Fruit fly (Drosophila melanogaster) whole organism, embryonic: ENCODE measurements around the gene Cpr76Bb.

ENCODE experiments used
- Adf1 ChIP-seq: fragments of 200-800 bp; sonication (Bioruptor generic); IDR thresholded peaks from 2 replicates; pipeline ENCODE4 v1.3.6; 2022; ENCODE audit warnings: missing biosample characterization, missing genetic modification characterization
- Asciz ChIP-seq: fragments of 200-800 bp; sonication (Bioruptor generic); optimal IDR thresholded peaks from 2 replicates; lab custom pipeline; 2017; ENCODE audit warnings: missing biosample characterization, mild to moderate bottlenecking, missing genetic modification characterization, missing genetic modification reagents
- Bgb ChIP-seq: fragments of 200-800 bp; sonication (Bioruptor generic); IDR thresholded peaks from 2 replicates; pipeline ENCODE4 v1.3.6; 2022; ENCODE audit warnings: missing biosample characterization, missing genetic modification characterization; ENCODE audit not compliant: partially characterized antibody
- C15 ChIP-seq: fragments of 200-800 bp; sonication (Bioruptor generic); IDR thresholded peaks from 3 replicates; pipeline ENCODE4 v1.3.6; 2022; ENCODE audit warnings: missing biosample characterization, missing genetic modification characterization
- CG11504 ChIP-seq: fragments of 200-800 bp; sonication (Bioruptor generic); optimal IDR thresholded peaks from 3 replicates; lab custom pipeline; 2019; ENCODE audit warnings: missing biosample characterization, mild to moderate bottlenecking, missing genetic modification characterization, moderate library complexity
- CG12769 ChIP-seq: fragments of 200-800 bp; sonication (Bioruptor generic); optimal IDR thresholded peaks from 2 replicates; lab custom pipeline; 2019; ENCODE audit warnings: missing biosample characterization, mild to moderate bottlenecking, missing genetic modification characterization, moderate library complexity
- CG1529 ChIP-seq: fragments of 200-800 bp; sonication (Bioruptor generic); optimal IDR thresholded peaks from 3 replicates; lab custom pipeline; 2018; ENCODE audit warnings: missing biosample characterization, missing genetic modification characterization
- CG18599 ChIP-seq: fragments of 200-800 bp; sonication (Bioruptor generic); optimal IDR thresholded peaks from 3 replicates; lab custom pipeline; 2017; ENCODE audit warnings: missing biosample characterization, missing genetic modification characterization, mild to moderate bottlenecking, moderate library complexity, missing genetic modification reagents
- CG3163 ChIP-seq: fragments of 200-800 bp; sonication (Bioruptor generic); optimal IDR thresholded peaks from 3 replicates; lab custom pipeline; 2016; ENCODE audit warnings: missing biosample characterization, missing genetic modification characterization
- CG32772 ChIP-seq: fragments of 200-800 bp; sonication (Bioruptor generic); IDR thresholded peaks from 2 replicates; pipeline ENCODE4 v1.3.6; 2022; ENCODE audit warnings: missing biosample characterization, missing genetic modification characterization
- CG3407 ChIP-seq: fragments of 200-800 bp; sonication (Bioruptor generic); optimal IDR thresholded peaks from 2 replicates; lab custom pipeline; 2018; ENCODE audit warnings: missing biosample characterization, mild to moderate bottlenecking, missing genetic modification characterization
- CG4617 ChIP-seq: fragments of 200-800 bp; sonication (Bioruptor generic); optimal IDR thresholded peaks from 3 replicates; lab custom pipeline; 2016; ENCODE audit warnings: missing biosample characterization, missing genetic modification characterization, borderline replicate concordance
- CG6791 ChIP-seq: fragments of 200-800 bp; sonication (Bioruptor generic); IDR thresholded peaks from 3 replicates; pipeline ENCODE4 v1.3.6; 2022; ENCODE audit warnings: missing biosample characterization, missing genetic modification characterization; ENCODE audit not compliant: partially characterized antibody
- CG7963 ChIP-seq: fragments of 200-800 bp; sonication (Bioruptor generic); IDR thresholded peaks from 3 replicates; pipeline ENCODE4 v1.3.6; 2022; ENCODE audit warnings: missing biosample characterization, missing genetic modification characterization; ENCODE audit not compliant: partially characterized antibody
- CG8089 ChIP-seq: fragments of 200-800 bp; sonication (Bioruptor generic); optimal IDR thresholded peaks from 3 replicates; lab custom pipeline; 2016; ENCODE audit warnings: missing biosample characterization, missing genetic modification characterization
- Dip3 ChIP-seq: fragments of 200-800 bp; sonication (Bioruptor generic); optimal IDR thresholded peaks from 3 replicates; lab custom pipeline; 2016; ENCODE audit warnings: missing biosample characterization, missing genetic modification characterization
- Eip74EF ChIP-seq, 2 experiments: fragments of 200-800 bp in 1 of 2; fragments of >200 bp in 1 of 2; sonication (Bioruptor generic) in 1 of 2; optimal IDR thresholded peaks; 2 replicates each; lab custom pipeline; 2017 to 2019; ENCODE audit warnings: missing biosample characterization in 2 of 2, missing genetic modification characterization in 2 of 2, mild to moderate bottlenecking in 1 of 2, moderate library complexity in 1 of 2
- HLH4C ChIP-seq: fragments of 200-800 bp; sonication (Bioruptor generic); IDR thresholded peaks from 3 replicates; pipeline ENCODE4 v1.3.6; 2022; ENCODE audit warnings: missing biosample characterization, missing genetic modification characterization; ENCODE audit not compliant: partially characterized antibody
- Nf-YA ChIP-seq: fragments of 200-800 bp; sonication (Bioruptor generic); IDR thresholded peaks from 2 replicates; pipeline ENCODE4 v1.3.6; 2022; ENCODE audit warnings: missing biosample characterization, missing genetic modification characterization
- PHDP ChIP-seq: fragments of 200-800 bp; sonication (Bioruptor generic); optimal IDR thresholded peaks from 3 replicates; lab custom pipeline; 2018; ENCODE audit warnings: missing biosample characterization, mild to moderate bottlenecking, missing genetic modification characterization, moderate library complexity
- Rx ChIP-seq: fragments of 200-800 bp; sonication (Bioruptor generic); IDR thresholded peaks from 2 replicates; pipeline ENCODE4 v1.3.6; 2022; ENCODE audit warnings: missing biosample characterization, missing genetic modification characterization
- Six4 ChIP-seq: fragments of 200-800 bp; sonication (Bioruptor generic); optimal IDR thresholded peaks from 2 replicates; lab custom pipeline; 2016; ENCODE audit warnings: missing biosample characterization, missing genetic modification characterization
- Sox102F ChIP-seq: fragments of 200-800 bp; sonication (Bioruptor generic); optimal IDR thresholded peaks from 2 replicates; lab custom pipeline; 2018; ENCODE audit warnings: missing biosample characterization, mild to moderate bottlenecking, missing genetic modification characterization, moderate library complexity
- Sry-δ ChIP-seq: fragments of 200-800 bp; sonication (Bioruptor generic); optimal IDR thresholded peaks from 2 replicates; lab custom pipeline; 2016; ENCODE audit warnings: missing biosample characterization, missing genetic modification characterization
- ap ChIP-seq: fragments of 200-800 bp; sonication (Bioruptor generic); IDR thresholded peaks from 2 replicates; pipeline ENCODE4 v1.3.6; 2022; ENCODE audit warnings: missing biosample characterization, missing genetic modification characterization
- ara ChIP-seq: fragments of 200-800 bp; sonication (Bioruptor generic); IDR thresholded peaks from 2 replicates; pipeline ENCODE4 v1.3.6; 2022; ENCODE audit warnings: missing biosample characterization, missing genetic modification characterization
- crc ChIP-seq: fragments of 200-800 bp; sonication (Bioruptor generic); optimal IDR thresholded peaks from 2 replicates; lab custom pipeline; 2016; ENCODE audit warnings: missing biosample characterization, missing genetic modification characterization
- da ChIP-seq: fragments of 200-800 bp; sonication (Bioruptor generic); optimal IDR thresholded peaks from 2 replicates; lab custom pipeline; 2016; ENCODE audit warnings: missing biosample characterization, missing genetic modification characterization
- dati ChIP-seq: fragments of 200-800 bp; sonication (Bioruptor generic); IDR thresholded peaks from 2 replicates; pipeline ENCODE4 v1.3.6; 2022; ENCODE audit warnings: missing biosample characterization, missing genetic modification characterization
- dmrt99B ChIP-seq: fragments of 200-800 bp; sonication (Bioruptor generic); optimal IDR thresholded peaks from 2 replicates; lab custom pipeline; 2018; ENCODE audit warnings: missing biosample characterization, mild to moderate bottlenecking, missing genetic modification characterization, moderate library complexity
- fd96Cb ChIP-seq: fragments of 200-800 bp; sonication (Bioruptor generic); optimal IDR thresholded peaks from 2 replicates; lab custom pipeline; 2018; ENCODE audit warnings: missing biosample characterization, mild to moderate bottlenecking, missing genetic modification characterization, moderate library complexity
- gsb-n ChIP-seq: fragments of 200-800 bp; sonication (Bioruptor generic); optimal IDR thresholded peaks from 3 replicates; lab custom pipeline; 2018; ENCODE audit warnings: missing biosample characterization, mild to moderate bottlenecking, missing genetic modification characterization
- h ChIP-seq: fragments of >200 bp; optimal IDR thresholded peaks from 2 replicates; lab custom pipeline; 2017
- ham ChIP-seq: fragments of 200-800 bp; sonication (Bioruptor generic); IDR thresholded peaks from 2 replicates; pipeline ENCODE4 v1.3.6; 2022; ENCODE audit warnings: missing biosample characterization, missing genetic modification characterization
- inv ChIP-seq: fragments of 200-800 bp; sonication (Bioruptor generic); IDR thresholded peaks from 2 replicates; pipeline ENCODE4 v1.3.6; 2022; ENCODE audit warnings: missing biosample characterization, missing genetic modification characterization; ENCODE audit not compliant: partially characterized antibody
- jumu ChIP-seq: fragments of 200-800 bp; sonication (Bioruptor generic); optimal IDR thresholded peaks from 3 replicates; lab custom pipeline; 2016; ENCODE audit warnings: missing biosample characterization, missing genetic modification characterization
- nau ChIP-seq: fragments of 200-800 bp; sonication (Bioruptor generic); optimal IDR thresholded peaks from 3 replicates; lab custom pipeline; 2017; ENCODE audit warnings: missing biosample characterization, mild to moderate bottlenecking, missing genetic modification characterization, missing genetic modification reagents
- nmo ChIP-seq: fragments of 200-800 bp; sonication (Bioruptor generic); optimal IDR thresholded peaks from 2 replicates; lab custom pipeline; 2018; ENCODE audit warnings: missing biosample characterization, mild to moderate bottlenecking, missing genetic modification characterization, moderate library complexity
- onecut ChIP-seq: fragments of 200-800 bp; sonication (Bioruptor generic); IDR thresholded peaks from 2 replicates; pipeline ENCODE4 v1.3.6; 2022; ENCODE audit warnings: missing biosample characterization, missing genetic modification characterization
- pb ChIP-seq: fragments of 200-800 bp; sonication (Bioruptor generic); optimal IDR thresholded peaks from 3 replicates; lab custom pipeline; 2016; ENCODE audit warnings: missing biosample characterization, missing genetic modification characterization
- repo ChIP-seq: fragments of 200-800 bp; sonication (Bioruptor generic); optimal IDR thresholded peaks from 2 replicates; lab custom pipeline; 2016; ENCODE audit warnings: missing biosample characterization, missing genetic modification characterization
- seq ChIP-seq: fragments of 200-800 bp; sonication (Bioruptor generic); IDR thresholded peaks from 2 replicates; pipeline ENCODE4 v1.3.6; 2022; ENCODE audit warnings: missing biosample characterization, missing genetic modification characterization
- sqz ChIP-seq: fragments of 200-800 bp; sonication (Bioruptor generic); optimal IDR thresholded peaks from 3 replicates; lab custom pipeline; 2018; ENCODE audit warnings: missing biosample characterization, mild to moderate bottlenecking, missing genetic modification characterization
- ssp ChIP-seq: fragments of 200-800 bp; sonication (Bioruptor generic); IDR thresholded peaks from 2 replicates; pipeline ENCODE4 v1.3.6; 2022; ENCODE audit warnings: missing biosample characterization, missing genetic modification characterization
- tgo ChIP-seq: fragments of 200-800 bp; sonication (Bioruptor generic); IDR thresholded peaks from 3 replicates; pipeline ENCODE4 v1.3.6; 2022; ENCODE audit warnings: missing biosample characterization, missing genetic modification characterization
- tio ChIP-seq: fragments of 200-800 bp; sonication (Bioruptor generic); optimal IDR thresholded peaks from 2 replicates; lab custom pipeline; 2017; ENCODE audit warnings: missing biosample characterization, missing genetic modification characterization, inconsistent platforms
- trem ChIP-seq: fragments of 200-800 bp; optimal IDR thresholded peaks from 3 replicates; lab custom pipeline; 2019; ENCODE audit warnings: missing biosample characterization, mild to moderate bottlenecking, missing genetic modification characterization, moderate library complexity
- ttk ChIP-seq: fragments of 200-800 bp; sonication (Bioruptor generic); IDR thresholded peaks from 2 replicates; pipeline ENCODE4 v2.1.2; 2022; ENCODE audit warnings: missing biosample characterization, missing genetic modification characterization
- tx ChIP-seq: fragments of 200-800 bp; sonication (Bioruptor generic); optimal IDR thresholded peaks from 2 replicates; lab custom pipeline; 2016; ENCODE audit warnings: missing biosample characterization, missing genetic modification characterization
- vvl ChIP-seq: fragments of 200-800 bp; sonication (Bioruptor generic); IDR thresholded peaks from 2 replicates; pipeline ENCODE4 v1.3.6; 2022; ENCODE audit warnings: missing biosample characterization, missing genetic modification characterization

Cpr76Bb gene

DNA sequence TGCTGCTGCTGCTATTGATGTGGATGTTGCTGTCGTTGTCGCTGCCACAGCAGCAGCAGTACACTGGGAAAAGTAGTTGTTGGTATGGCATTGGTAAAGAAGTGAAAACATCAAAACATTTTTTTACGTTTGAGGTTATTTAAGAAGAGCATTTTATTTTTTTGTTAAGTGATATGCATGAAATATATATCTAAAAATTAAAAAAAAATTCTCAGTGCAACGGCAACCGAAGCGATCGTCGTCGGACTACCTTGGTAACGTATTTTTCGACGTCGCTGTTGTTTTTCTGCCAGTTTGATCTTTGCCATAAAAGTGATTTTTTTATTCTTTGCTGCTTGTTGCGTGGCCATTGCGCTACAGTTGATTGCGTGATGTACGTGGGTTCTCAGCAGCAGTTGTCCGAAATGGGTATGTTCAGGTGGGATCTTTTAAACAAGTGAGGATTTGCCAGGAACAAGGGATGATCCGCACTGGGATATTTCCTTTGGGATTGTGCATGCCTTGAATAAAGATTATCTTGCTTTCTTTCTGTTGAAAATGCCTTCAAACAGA, 41.3 kb downstream of the Cpr76Bb start (continued):
- TF ChIP-seq CG3163 (GFP tag; lab: Kevin White, UChicago), result peak; percentile 68
- TF ChIP-seq tx (GFP tag; lab: Kevin White, UChicago), result peak; percentile 90
- 0 out of 2 replicates have a peak, but pooled peaks have one; percentile 68 for TF ChIP-seq ham
- peak; percentile 94 for TF ChIP-seq seq (GFP tag; lab: Robert Waterston, UW)
- peak in 1 of 2 experiments; percentile 92 for TF ChIP-seq Eip74EF (GFP tag; optimal IDR thresholded peaks at IDR 0.05; lab: Kevin White, UChicago)
- TF ChIP-seq Asciz, result peak; percentile 93
- TF ChIP-seq CG6791 (GFP tag; lab: Robert Waterston, UW), result no peak
- TF ChIP-seq tgo, result peak; percentile 93
- TF ChIP-seq repo (GFP tag; lab: Kevin White, UChicago), result peak; percentile 76
- peak; percentile 94 for TF ChIP-seq trem (tag; lab: Kevin White, UChicago)
- peak; percentile 86 for TF ChIP-seq Dip3
- TF ChIP-seq CG8089, result peak; percentile 90
- peak; percentile 92 for TF ChIP-seq CG1529 (GFP tag; lab: Kevin White, UChicago)
- peak; percentile 91 for TF ChIP-seq CG12769 (tag; lab: Kevin White, UChicago)
- TF ChIP-seq CG3407 (GFP tag; lab: Kevin White, UChicago), result peak; percentile 89
- TF ChIP-seq onecut (GFP tag; lab: Robert Waterston, UW), result peak; percentile 91
- TF ChIP-seq ssp (GFP tag; lab: Robert Waterston, UW), result peak; percentile 87
- peak; percentile 93 for TF ChIP-seq sqz (GFP tag; lab: Kevin White, UChicago)
- TF ChIP-seq CG18599 (GFP tag; lab: Kevin White, UChicago), result peak; percentile 94
- peak; percentile 95 for TF ChIP-seq PHDP (tag; lab: Kevin White, UChicago)
- peak; percentile 87 for TF ChIP-seq Rx (GFP tag; lab: Robert Waterston, UW)
- peak; percentile 94 for TF ChIP-seq CG11504 (tag; lab: Kevin White, UChicago)
- peak; percentile 96 for TF ChIP-seq Sox102F (GFP tag; lab: Kevin White, UChicago)
- peak; percentile 92 for TF ChIP-seq ttk (GFP tag; lab: Robert Waterston, UW)
- TF ChIP-seq Bgb, result no peak
- peak; percentile 58 for TF ChIP-seq Sry-δ (GFP tag; lab: Kevin White, UChicago)
- peak; percentile 97 for TF ChIP-seq gsb-n (tag; lab: Kevin White, UChicago)
- TF ChIP-seq vvl, result peak; percentile 98
- peak; percentile 91 for TF ChIP-seq Six4 (GFP tag; lab: Kevin White, UChicago)
- TF ChIP-seq tio (GFP tag; lab: Kevin White, UChicago), result peak; percentile 92
- no peak for TF ChIP-seq h (lab: Kevin White, UChicago)
- TF ChIP-seq C15, result peak; percentile 70; the same call in 1 of the 3 replicates
- TF ChIP-seq CG4617 (GFP tag; lab: Kevin White, UChicago), result peak; percentile 90
- no peak for TF ChIP-seq HLH4C (GFP tag; lab: Robert Waterston, UW)
- TF ChIP-seq fd96Cb (tag; lab: Kevin White, UChicago), result peak; percentile 96
- no peak for TF ChIP-seq CG7963
- peak; percentile 94 for TF ChIP-seq CG32772 (GFP tag; lab: Robert Waterston, UW)
- TF ChIP-seq Adf1 (GFP tag; lab: Robert Waterston, UW), result peak; percentile 88
- TF ChIP-seq nau (GFP tag; lab: Kevin White, UChicago), result peak; percentile 88
- peak; percentile 96 for TF ChIP-seq dmrt99B (tag; lab: Kevin White, UChicago)
- peak; percentile 83 for TF ChIP-seq pb
- TF ChIP-seq crc, result peak; percentile 80
- TF ChIP-seq nmo (GFP tag; lab: Kevin White, UChicago), result peak; percentile 97
- peak; percentile 91 for TF ChIP-seq ap (GFP tag; lab: Robert Waterston, UW)
- peak; percentile 97 for TF ChIP-seq ara
- peak; percentile 86 for TF ChIP-seq Nf-YA (GFP tag; lab: Robert Waterston, UW)
- TF ChIP-seq inv, result no peak
- peak; percentile 88 for TF ChIP-seq jumu (GFP tag; lab: Kevin White, UChicago)
- peak; percentile 91 for TF ChIP-seq dati (GFP tag; lab: Robert Waterston, UW)
- TF ChIP-seq da (GFP tag; lab: Kevin White, UChicago), result peak; percentile 67
